Worm (Caenorhabditis elegans) whole organism, L3 larva: ENCODE measurements around the gene ZK1067.4.

Experiments
- aly-2 ChIP-seq: fragments of 150-350 bp; optimal IDR thresholded peaks from 2 replicates; lab custom pipeline; 2014; ENCODE audit warnings: missing biosample characterization, missing genetic modification characterization
- daf-12 ChIP-seq: fragments of 150-350 bp; optimal IDR thresholded peaks from 2 replicates; lab custom pipeline; 2014; ENCODE audit warnings: missing biosample characterization, missing genetic modification reagents, missing genetic modification characterization
- egl-27 ChIP-seq: sonication (generic microtip); optimal IDR thresholded peaks from 4 replicates; lab custom pipeline; 2017; ENCODE audit warnings: missing biosample characterization, missing genetic modification reagents, missing genetic modification characterization
- elt-2 ChIP-seq: sonication (generic microtip); optimal IDR thresholded peaks from 2 replicates; lab custom pipeline; 2016; ENCODE audit warnings: missing genetic modification reagents, mild to moderate bottlenecking, missing genetic modification characterization, missing compliant biosample characterization
- fkh-10 ChIP-seq: sonication (generic microtip); optimal IDR thresholded peaks from 2 replicates; lab custom pipeline; 2017; ENCODE audit warnings: missing biosample characterization, missing genetic modification reagents, missing genetic modification characterization
- lin-15B ChIP-seq: fragments of 150-350 bp; optimal IDR thresholded peaks from 2 replicates; lab custom pipeline; 2014; ENCODE audit warnings: missing biosample characterization, missing genetic modification characterization
- mdl-1 ChIP-seq: fragments of 150-350 bp; optimal IDR thresholded peaks from 2 replicates; lab custom pipeline; 2014; ENCODE audit warnings: missing biosample characterization, missing genetic modification characterization
- nhr-11 ChIP-seq: fragments of 150-350 bp; optimal IDR thresholded peaks from 2 replicates; lab custom pipeline; 2014; ENCODE audit warnings: missing biosample characterization, missing genetic modification characterization
- nhr-12 ChIP-seq: fragments of 150-350 bp; optimal IDR thresholded peaks from 2 replicates; lab custom pipeline; 2014; ENCODE audit warnings: missing biosample characterization, missing genetic modification characterization
- nhr-25 ChIP-seq: sonication (generic microtip); optimal IDR thresholded peaks from 2 replicates; lab custom pipeline; 2017; ENCODE audit warnings: missing biosample characterization, missing genetic modification characterization
- nhr-77 ChIP-seq: fragments of 150-350 bp; optimal IDR thresholded peaks from 2 replicates; lab custom pipeline; 2014; ENCODE audit warnings: missing biosample characterization, missing genetic modification characterization
- snpc-4 ChIP-seq: fragments of 150-350 bp; optimal IDR thresholded peaks from 2 replicates; lab custom pipeline; 2014; ENCODE audit warnings: missing biosample characterization, missing genetic modification characterization
- unc-62 ChIP-seq: fragments of 150-350 bp; sonication (generic microtip); optimal IDR thresholded peaks from 4 replicates; lab custom pipeline; 2014; ENCODE audit warnings: missing biosample characterization, missing genetic modification reagents, missing genetic modification characterization
- ztf-11 ChIP-seq: fragments of 150-350 bp; optimal IDR thresholded peaks from 2 replicates; lab custom pipeline; 2014; ENCODE audit warnings: missing biosample characterization, missing genetic modification characterization

ce11 chrII:9177080-9177479 is 33.1 kb upstream of the ZK1067.4 start, which contains the start of the genes sec-5 and pir-1:
- TF ChIP-seq mdl-1 (no peak), daf-12 (no peak), elt-2 (tag; lab: Kevin White, UChicago) (peak; percentile 16), nhr-25 (tag; lab: Kevin White, UChicago) (no peak), unc-62 (GFP tag; lab: Kevin White, UChicago) (no peak), ztf-11 (tag; lab: Kevin White, UChicago) (no peak), nhr-12 (tag; lab: Kevin White, UChicago) (no peak), egl-27 (no peak), fkh-10 (no peak), nhr-77 (no peak), aly-2 (no peak), nhr-11 (tag; lab: Kevin White, UChicago) (no peak), lin-15B (peak; percentile 58), snpc-4 (tag; lab: Kevin White, UChicago) (no peak)
